1 fruit fly cellular context compared by ENCODE assay signal in the genomic region with DNA sequence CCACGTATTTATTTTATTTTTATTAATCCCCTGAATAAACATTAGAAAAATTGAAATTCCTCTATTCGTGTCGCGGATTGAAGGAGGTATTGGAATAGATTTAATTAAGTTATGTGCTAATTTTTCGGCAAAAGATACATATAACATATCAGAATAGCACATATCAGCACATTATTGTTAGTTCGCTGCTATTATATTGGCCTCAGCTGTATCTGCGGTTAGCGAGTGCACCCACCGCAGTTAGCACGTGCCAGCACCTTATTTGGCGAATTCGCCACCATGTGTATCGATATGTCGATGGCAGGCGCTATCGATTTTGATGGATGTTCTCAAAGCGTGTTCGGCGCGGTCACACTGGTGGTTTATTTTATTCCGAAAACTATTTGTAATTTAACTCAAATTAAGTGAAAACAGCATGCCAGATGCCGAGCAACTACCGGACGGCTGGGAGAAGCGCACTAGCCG.
A peak's percentile ranks its signal among the peaks of the same experiment; 100 is the strongest.
TF ChIP-seq lines count a peak whose summit lies in the region.

dod (plus strand) TSS at position 323 of the 465 bp plus-strand sequence.

TF ChIP-seq in whole organism, embryonic, 481 proteins besides CTCF, POLR2A, EP300 and RAD21 (continued from another document and continues in another):
- TF ChIP-seq CG1024 (GFP tag; IDR thresholded peaks at IDR 0.05; lab: Robert Waterston, UW) (no peak), luna (GFP tag; optimal IDR thresholded peaks at IDR 0.05; lab: Kevin White, UChicago) (no peak), pan (optimal IDR thresholded peaks at IDR 0.05; lab: Kevin White, UChicago) (no peak), pan (GFP tag; optimal IDR thresholded peaks at IDR 0.05 in 1 of 2, IDR thresholded peaks at IDR 0.05 in 1 of 2) (peak in 1 of 2 experiments; percentile 54), Bdp1 (GFP tag; optimal IDR thresholded peaks at IDR 0.05; lab: Kevin White, UChicago) (peak; percentile 44), Hmx (GFP tag; optimal IDR thresholded peaks at IDR 0.05; lab: Kevin White, UChicago) (no peak), CG8765 (GFP tag; IDR thresholded peaks at IDR 0.05; lab: Robert Waterston, UW) (no peak), hbn (GFP tag; IDR thresholded peaks at IDR 0.05; lab: Robert Waterston, UW; ENCODE audit: partially characterized antibody) (peak; percentile 67), CG3065 (GFP tag; optimal IDR thresholded peaks at IDR 0.05; lab: Kevin White, UChicago) (peak; percentile 9), CG18599 (GFP tag; optimal IDR thresholded peaks at IDR 0.05; lab: Kevin White, UChicago) (peak; percentile 55), jumu (GFP tag; optimal IDR thresholded peaks at IDR 0.05; lab: Kevin White, UChicago) (peak; percentile 46), sim (GFP tag; IDR thresholded peaks at IDR 0.05; lab: Robert Waterston, UW) (peak; percentile 30; the same call in 1 of the 2 replicates), Chrac-16 (GFP tag; optimal IDR thresholded peaks at IDR 0.05; lab: Kevin White, UChicago) (peak; percentile 55), CG2889 (GFP tag; IDR thresholded peaks at IDR 0.05; lab: Robert Waterston, UW) (0 out of 3 replicates have a peak, but pooled peaks have one; percentile 9), sug (tag; optimal IDR thresholded peaks at IDR 0.05; lab: Kevin White, UChicago) (peak; percentile 53), Gsc (GFP tag; IDR thresholded peaks at IDR 0.05; lab: Robert Waterston, UW) (no peak), Blimp-1 (GFP tag; optimal IDR thresholded peaks at IDR 0.05; lab: Kevin White, UChicago) (no peak), Gug (GFP tag; IDR thresholded peaks at IDR 0.05; lab: Robert Waterston, UW) (peak; percentile 37; the same call in 1 of the 4 replicates), Kr (GFP tag; optimal IDR thresholded peaks at IDR 0.05; lab: Kevin White, UChicago) (no peak), Atf3 (GFP tag; optimal IDR thresholded peaks at IDR 0.05; lab: Kevin White, UChicago) (peak; percentile 26), toy (GFP tag; IDR thresholded peaks at IDR 0.05; lab: Robert Waterston, UW) (no peak), zen (tag; optimal IDR thresholded peaks at IDR 0.05; lab: Kevin White, UChicago) (peak; percentile 78), da (GFP tag; optimal IDR thresholded peaks at IDR 0.05; lab: Kevin White, UChicago) (no peak), NC2β (GFP tag; optimal IDR thresholded peaks at IDR 0.05; lab: Kevin White, UChicago) (no peak), lilli (GFP tag; optimal IDR thresholded peaks at IDR 0.05; lab: Kevin White, UChicago) (peak; percentile 75), usp (GFP tag; optimal IDR thresholded peaks at IDR 0.05; lab: Kevin White, UChicago) (no peak), Lpt (GFP tag; optimal IDR thresholded peaks at IDR 0.05; lab: Kevin White, UChicago) (no peak), CG1647 (GFP tag; optimal IDR thresholded peaks at IDR 0.05; lab: Kevin White, UChicago) (no peak), CG13287 (GFP tag; IDR thresholded peaks at IDR 0.05; lab: Robert Waterston, UW; ENCODE audit: partially characterized antibody) (peak; percentile 86), gsb-n (tag; optimal IDR thresholded peaks at IDR 0.05; lab: Kevin White, UChicago) (no peak), Deaf1 (tag; optimal IDR thresholded peaks at IDR 0.05; lab: Kevin White, UChicago) (peak; percentile 19), CG12744 (GFP tag; optimal IDR thresholded peaks at IDR 0.05; lab: Kevin White, UChicago) (peak; percentile 35), Fer3 (tag; optimal IDR thresholded peaks at IDR 0.05; lab: Kevin White, UChicago) (peak; percentile 33), CG11093 (GFP tag; IDR thresholded peaks at IDR 0.05; lab: Robert Waterston, UW) (no peak), CG1233 (GFP tag; optimal IDR thresholded peaks at IDR 0.05; lab: Kevin White, UChicago) (no peak), CG10267 (tag; optimal IDR thresholded peaks at IDR 0.05; lab: Kevin White, UChicago) (peak; percentile 59), B-H1 (GFP tag; IDR thresholded peaks at IDR 0.05; lab: Robert Waterston, UW) (no peak), CG15269 (tag; optimal IDR thresholded peaks at IDR 0.05; lab: Kevin White, UChicago) (no peak), CG1603 (tag; optimal IDR thresholded peaks at IDR 0.05; lab: Kevin White, UChicago) (peak; percentile 83), lov (optimal IDR thresholded peaks at IDR 0.05; lab: Kevin White, UChicago) (no peak), lov (GFP tag; IDR thresholded peaks at IDR 0.05; lab: Robert Waterston, UW) (no peak), CG13775 (GFP tag; optimal IDR thresholded peaks at IDR 0.05; lab: Kevin White, UChicago) (peak; percentile 42), kay (GFP tag; optimal IDR thresholded peaks at IDR 0.05; lab: Kevin White, UChicago) (peak; percentile 1), phol (tag; optimal IDR thresholded peaks at IDR 0.05; lab: Kevin White, UChicago) (peak; percentile 74), shn (GFP tag; optimal IDR thresholded peaks at IDR 0.05; lab: Kevin White, UChicago) (peak; percentile 57), CG2712 (tag; optimal IDR thresholded peaks at IDR 0.05; lab: Kevin White, UChicago) (peak; percentile 48), CG11696 (GFP tag; IDR thresholded peaks at IDR 0.05; lab: Robert Waterston, UW) (peak; percentile 99), sd (tag; optimal IDR thresholded peaks at IDR 0.05; lab: Kevin White, UChicago) (peak; percentile 93), tio (GFP tag; optimal IDR thresholded peaks at IDR 0.05; lab: Kevin White, UChicago) (no peak), CG15696 (tag; optimal IDR thresholded peaks at IDR 0.05; lab: Kevin White, UChicago) (no peak), p53 (GFP tag; optimal IDR thresholded peaks at IDR 0.05; lab: Kevin White, UChicago) (no peak), odd (GFP tag; optimal IDR thresholded peaks at IDR 0.05; lab: Kevin White, UChicago) (no peak), CG17385 (GFP tag; optimal IDR thresholded peaks at IDR 0.05; lab: Kevin White, UChicago) (peak; percentile 54), CG12104 (GFP tag; optimal IDR thresholded peaks at IDR 0.05; lab: Kevin White, UChicago) (no peak), CG42726 (GFP tag; IDR thresholded peaks at IDR 0.05; lab: Robert Waterston, UW; ENCODE audit: partially characterized antibody) (peak; percentile 83; the same call in 1 of the 2 replicates), Opbp (GFP tag; IDR thresholded peaks at IDR 0.05; lab: Robert Waterston, UW; ENCODE audit: partially characterized antibody) (peak; percentile 81), nerfin-1 (tag; optimal IDR thresholded peaks at IDR 0.05; lab: Kevin White, UChicago) (peak; percentile 57), CG14014 (GFP tag; IDR thresholded peaks at IDR 0.05; lab: Robert Waterston, UW) (peak; percentile 48; the same call in 1 of the 2 replicates), CG10321 (GFP tag; IDR thresholded peaks at IDR 0.05; lab: Robert Waterston, UW) (peak; percentile 30; the same call in 1 of the 2 replicates), BEAF-32 (GFP tag; optimal IDR thresholded peaks at IDR 0.05; lab: Kevin White, UChicago) (peak; percentile 88), CG12769 (tag; optimal IDR thresholded peaks at IDR 0.05; lab: Kevin White, UChicago) (no peak), CG7556 (GFP tag; optimal IDR thresholded peaks at IDR 0.05; lab: Kevin White, UChicago) (peak; percentile 37), MESR4 (GFP tag; optimal IDR thresholded peaks at IDR 0.05; lab: Kevin White, UChicago) (peak; percentile 79), Dll (GFP tag; IDR thresholded peaks at IDR 0.05; lab: Robert Waterston, UW; ENCODE audit: partially characterized antibody) (peak; percentile 69), cwo (GFP tag; optimal IDR thresholded peaks at IDR 0.05; lab: Kevin White, UChicago) (peak; percentile 26), aop (GFP tag; IDR thresholded peaks at IDR 0.05; lab: Robert Waterston, UW) (peak; percentile 40; the same call in 1 of the 2 replicates), CG2120 (GFP tag; optimal IDR thresholded peaks at IDR 0.05; lab: Kevin White, UChicago) (peak; percentile 72), zfh2 (GFP tag; optimal IDR thresholded peaks at IDR 0.05; lab: Kevin White, UChicago) (peak; percentile 44), bowl (GFP tag; IDR thresholded peaks at IDR 0.05; lab: Robert Waterston, UW) (no peak), CG7372 (GFP tag; IDR thresholded peaks at IDR 0.05; lab: Robert Waterston, UW) (no peak), CG17328 (GFP tag; IDR thresholded peaks at IDR 0.05; lab: Robert Waterston, UW) (peak; percentile 64), CG5180 (GFP tag; optimal IDR thresholded peaks at IDR 0.05; lab: Kevin White, UChicago) (no peak), sqz (GFP tag; optimal IDR thresholded peaks at IDR 0.05; lab: Kevin White, UChicago) (no peak), CG17568 (GFP tag; optimal IDR thresholded peaks at IDR 0.05; lab: Kevin White, UChicago) (no peak), btn (GFP tag; optimal IDR thresholded peaks at IDR 0.05; lab: Kevin White, UChicago) (no peak), gro (GFP tag; optimal IDR thresholded peaks at IDR 0.05; lab: Kevin White, UChicago) (peak; percentile 55), Vsx1 (GFP tag; optimal IDR thresholded peaks at IDR 0.05; lab: Kevin White, UChicago) (no peak), ac (GFP tag; optimal IDR thresholded peaks at IDR 0.05; lab: Kevin White, UChicago) (no peak), Abd-B (GFP tag; optimal IDR thresholded peaks at IDR 0.05; lab: Kevin White, UChicago) (no peak), Med (GFP tag; lab: Kevin White, UChicago) (peak; percentile 88), vvl (GFP tag; IDR thresholded peaks at IDR 0.05; lab: Robert Waterston, UW) (peak; percentile 74), Doc2 (GFP tag; IDR thresholded peaks at IDR 0.05; lab: Robert Waterston, UW) (no peak), insv (GFP tag; optimal IDR thresholded peaks at IDR 0.05; lab: Kevin White, UChicago) (peak in 1 of 2 experiments; percentile 19), pfk (GFP tag; optimal IDR thresholded peaks at IDR 0.05; lab: Kevin White, UChicago) (no peak), chm (GFP tag; IDR thresholded peaks at IDR 0.05; lab: Robert Waterston, UW) (peak; percentile 38; the same call in 1 of the 2 replicates), CrebB (tag; optimal IDR thresholded peaks at IDR 0.05; lab: Kevin White, UChicago) (no peak), bigmax (GFP tag; optimal IDR thresholded peaks at IDR 0.05; lab: Kevin White, UChicago) (peak; percentile 55), crp (GFP tag; optimal IDR thresholded peaks at IDR 0.05; lab: Kevin White, UChicago) (peak in 1 of 2 experiments; percentile 26), cas (GFP tag; IDR thresholded peaks at IDR 0.05; lab: Robert Waterston, UW) (0 out of 2 replicates have a peak, but pooled peaks have one; percentile 42), gsb (GFP tag; IDR thresholded peaks at IDR 0.05; lab: Robert Waterston, UW) (no peak), hth (optimal IDR thresholded peaks at IDR 0.05; lab: Kevin White, UChicago) (no peak), CG3838 (GFP tag; optimal IDR thresholded peaks at IDR 0.05; lab: Kevin White, UChicago) (no peak), CG15011 (GFP tag; optimal IDR thresholded peaks at IDR 0.05; lab: Kevin White, UChicago) (no peak), CG6654 (GFP tag; optimal IDR thresholded peaks at IDR 0.05; lab: Kevin White, UChicago) (no peak), wek (GFP tag; optimal IDR thresholded peaks at IDR 0.05; lab: Kevin White, UChicago) (peak; percentile 12), dysf (GFP tag; IDR thresholded peaks at IDR 0.05; lab: Robert Waterston, UW) (peak; percentile 49; the same call in 1 of the 3 replicates), CG11456 (GFP tag; IDR thresholded peaks at IDR 0.05; lab: Robert Waterston, UW) (peak; percentile 63; the same call in 1 of the 3 replicates), CkIIα-i1 (GFP tag; IDR thresholded peaks at IDR 0.05; lab: Robert Waterston, UW) (no peak), Spps (tag; optimal IDR thresholded peaks at IDR 0.05; lab: Kevin White, UChicago) (no peak), NFAT (GFP tag; IDR thresholded peaks at IDR 0.05; lab: Robert Waterston, UW) (peak; percentile 61; the same call in 1 of the 2 replicates), tap (tag; optimal IDR thresholded peaks at IDR 0.05; lab: Kevin White, UChicago) (no peak), CG10366 (GFP tag; IDR thresholded peaks at IDR 0.05; lab: Robert Waterston, UW) (peak; percentile 17; the same call in 1 of the 2 replicates), CG7928 (GFP tag; optimal IDR thresholded peaks at IDR 0.05; lab: Kevin White, UChicago) (peak; percentile 24), Sox100B (GFP tag; optimal IDR thresholded peaks at IDR 0.05; lab: Kevin White, UChicago) (no peak), CG6689 (GFP tag; IDR thresholded peaks at IDR 0.05; lab: Robert Waterston, UW) (0 out of 2 replicates have a peak, but pooled peaks have one; percentile 8), lbe (GFP tag; optimal IDR thresholded peaks at IDR 0.05; lab: Kevin White, UChicago) (no peak), CG13123 (GFP tag; optimal IDR thresholded peaks at IDR 0.05; lab: Kevin White, UChicago) (no peak), abd-A (tag; optimal IDR thresholded peaks at IDR 0.05; lab: Kevin White, UChicago) (no peak), CG34376 (GFP tag; optimal IDR thresholded peaks at IDR 0.05; lab: Kevin White, UChicago) (peak; percentile 54), grn (GFP tag; optimal IDR thresholded peaks at IDR 0.05; lab: Kevin White, UChicago) (no peak), maf-S (GFP tag; optimal IDR thresholded peaks at IDR 0.05; lab: Kevin White, UChicago) (no peak), CG4617 (GFP tag; optimal IDR thresholded peaks at IDR 0.05; lab: Kevin White, UChicago; ENCODE audit: borderline replicate concordance) (peak; percentile 84), YL-1 (GFP tag; optimal IDR thresholded peaks at IDR 0.05; lab: Kevin White, UChicago) (peak; percentile 82), Awh (GFP tag; IDR thresholded peaks at IDR 0.05; lab: Robert Waterston, UW) (no peak), Dfd (GFP tag; optimal IDR thresholded peaks at IDR 0.05; lab: Kevin White, UChicago) (no peak), Hmr (GFP tag; optimal IDR thresholded peaks at IDR 0.05; lab: Kevin White, UChicago) (no peak), Trl (optimal IDR thresholded peaks at IDR 0.05; lab: Kevin White, UChicago) (no peak), Trl (GFP tag; optimal IDR thresholded peaks at IDR 0.05; lab: Kevin White, UChicago) (peak; percentile 21), CG12659 (GFP tag; optimal IDR thresholded peaks at IDR 0.05; lab: Kevin White, UChicago) (peak; percentile 83), CG4282 (GFP tag; optimal IDR thresholded peaks at IDR 0.05; lab: Kevin White, UChicago) (no peak), ci (GFP tag; IDR thresholded peaks at IDR 0.05; lab: Robert Waterston, UW) (peak; percentile 78), CG32767 (GFP tag; IDR thresholded peaks at IDR 0.05; lab: Robert Waterston, UW) (peak; percentile 56), al (GFP tag; IDR thresholded peaks at IDR 0.05; lab: Robert Waterston, UW) (0 out of 2 replicates have a peak, but pooled peaks have one; percentile 32), CG8924 (tag; optimal IDR thresholded peaks at IDR 0.05; lab: Kevin White, UChicago) (peak; percentile 43), CG32532 (GFP tag; IDR thresholded peaks at IDR 0.05; lab: Robert Waterston, UW) (peak; percentile 69), oc (tag; optimal IDR thresholded peaks at IDR 0.05; lab: Kevin White, UChicago) (no peak)
